Worm (Caenorhabditis elegans) whole organism, L2 larva: ENCODE data around the gene gpa-13.

Source experiments
- C34F6.9 ChIP-seq: fragments of 150-350 bp; optimal IDR thresholded peaks from 2 replicates; lab custom pipeline; 2014; ENCODE audit warnings: missing biosample characterization, missing genetic modification characterization
- F13H6.1 ChIP-seq: sonication (generic microtip); optimal IDR thresholded peaks from 2 replicates; lab custom pipeline; 2016; ENCODE audit warnings: missing genetic modification characterization, missing compliant biosample characterization
- R02D3.7 ChIP-seq: fragments of 150-350 bp; optimal IDR thresholded peaks from 2 replicates; lab custom pipeline; 2014; ENCODE audit warnings: missing biosample characterization, missing genetic modification characterization
- Y55F3AM.14 ChIP-seq: fragments of 200-800 bp; sonication (Bioruptor generic); optimal IDR thresholded peaks from 2 replicates; lab custom pipeline; 2018; ENCODE audit warnings: mild to moderate bottlenecking, missing genetic modification characterization, missing compliant biosample characterization
- ZK546.5 ChIP-seq: sonication (generic microtip); optimal IDR thresholded peaks from 2 replicates; lab custom pipeline; 2017; ENCODE audit warnings: missing biosample characterization, missing genetic modification characterization
- alr-1 ChIP-seq: fragments of 150-350 bp; optimal IDR thresholded peaks from 2 replicates; lab custom pipeline; 2014; ENCODE audit warnings: missing biosample characterization, missing genetic modification characterization
- ama-1 ChIP-seq: fragments of 150-350 bp; optimal IDR thresholded peaks from 2 replicates; lab custom pipeline; 2018; ENCODE audit warnings: inconsistent platforms
- ceh-16 ChIP-seq: fragments of 150-350 bp; optimal IDR thresholded peaks from 2 replicates; lab custom pipeline; 2014; ENCODE audit warnings: missing biosample characterization, missing genetic modification characterization
- ceh-82 ChIP-seq: fragments of 150-350 bp; optimal IDR thresholded peaks from 2 replicates; lab custom pipeline; 2014; ENCODE audit warnings: missing biosample characterization, missing genetic modification characterization
- crh-2 ChIP-seq: sonication (generic microtip); optimal IDR thresholded peaks from 2 replicates; lab custom pipeline; 2017; ENCODE audit warnings: missing biosample characterization, missing genetic modification characterization
- dmd-4 ChIP-seq: sonication (generic microtip); optimal IDR thresholded peaks from 2 replicates; lab custom pipeline; 2017; ENCODE audit warnings: missing biosample characterization, missing genetic modification characterization
- elt-1 ChIP-seq: fragments of 150-350 bp; optimal IDR thresholded peaks from 2 replicates; lab custom pipeline; 2014; ENCODE audit warnings: missing biosample characterization, missing genetic modification characterization
- fos-1 ChIP-seq: fragments of 150-350 bp; optimal IDR thresholded peaks from 2 replicates; lab custom pipeline; 2014; ENCODE audit warnings: missing biosample characterization, missing genetic modification characterization
- gmeb-1 ChIP-seq: fragments of 150-350 bp; optimal IDR thresholded peaks from 2 replicates; lab custom pipeline; 2014; ENCODE audit warnings: missing biosample characterization, missing genetic modification characterization
- lin-11 ChIP-seq: fragments of 150-350 bp; sonication (generic microtip); optimal IDR thresholded peaks from 2 replicates; lab custom pipeline; 2014; ENCODE audit warnings: missing biosample characterization, missing genetic modification characterization, inconsistent platforms, mixed read lengths
- lin-13 ChIP-seq: fragments of 150-350 bp; optimal IDR thresholded peaks from 2 replicates; lab custom pipeline; 2014; ENCODE audit warnings: missing biosample characterization, missing genetic modification reagents, missing genetic modification characterization
- lin-39 ChIP-seq: fragments of 150-350 bp; optimal IDR thresholded peaks from 2 replicates; lab custom pipeline; 2014; ENCODE audit warnings: missing biosample characterization, missing genetic modification reagents, missing genetic modification characterization
- lsy-2 ChIP-seq, 2 experiments: fragments of 150-350 bp in 1 of 2; sonication (generic microtip) in 1 of 2; optimal IDR thresholded peaks; 2 replicates each; lab custom pipeline; 2014 to 2017; ENCODE audit warnings: missing biosample characterization in 2 of 2, missing genetic modification characterization in 2 of 2
- mab-5 ChIP-seq: fragments of 150-350 bp; optimal IDR thresholded peaks from 2 replicates; lab custom pipeline; 2014; ENCODE audit warnings: missing biosample characterization, missing genetic modification characterization
- mbf-1 ChIP-seq: sonication (generic microtip); optimal IDR thresholded peaks from 2 replicates; lab custom pipeline; 2017; ENCODE audit warnings: missing biosample characterization, missing genetic modification characterization
- mdl-1 ChIP-seq, 2 experiments: fragments of 150-350 bp in 1 of 2; sonication (generic microtip) in 1 of 2; optimal IDR thresholded peaks; 2 replicates each; lab custom pipeline; 2017; ENCODE audit warnings: missing biosample characterization in 2 of 2, missing genetic modification characterization in 2 of 2
- nhr-11 ChIP-seq: fragments of 150-350 bp; optimal IDR thresholded peaks from 2 replicates; lab custom pipeline; 2014; ENCODE audit warnings: missing biosample characterization, missing genetic modification characterization
- nhr-12 ChIP-seq: fragments of 150-350 bp; optimal IDR thresholded peaks from 2 replicates; lab custom pipeline; 2014; ENCODE audit warnings: missing biosample characterization, missing genetic modification characterization
- nhr-129 ChIP-seq: fragments of 150-350 bp; optimal IDR thresholded peaks from 2 replicates; lab custom pipeline; 2014; ENCODE audit warnings: missing biosample characterization, missing genetic modification characterization
- nhr-237 ChIP-seq: fragments of 150-350 bp; optimal IDR thresholded peaks from 2 replicates; lab custom pipeline; 2014; ENCODE audit warnings: missing biosample characterization, missing genetic modification characterization
- nhr-25 ChIP-seq: fragments of 150-350 bp; sonication (generic microtip); optimal IDR thresholded peaks from 3 replicates; lab custom pipeline; 2014; ENCODE audit warnings: missing biosample characterization, missing genetic modification characterization
- nhr-6 ChIP-seq: fragments of 150-350 bp; optimal IDR thresholded peaks from 2 replicates; lab custom pipeline; 2014; ENCODE audit warnings: missing biosample characterization, missing genetic modification characterization
- peb-1 ChIP-seq: fragments of 150-350 bp; optimal IDR thresholded peaks from 2 replicates; lab custom pipeline; 2014; ENCODE audit warnings: missing biosample characterization, missing genetic modification characterization
- sem-4 ChIP-seq: fragments of 150-350 bp; optimal IDR thresholded peaks from 2 replicates; lab custom pipeline; 2014; ENCODE audit warnings: missing biosample characterization, missing genetic modification reagents, missing genetic modification characterization
- skn-1 ChIP-seq: sonication (generic microtip); optimal IDR thresholded peaks from 2 replicates; lab custom pipeline; 2017; ENCODE audit warnings: missing biosample characterization, missing genetic modification characterization
- sma-3 ChIP-seq: sonication (generic microtip); optimal IDR thresholded peaks from 2 replicates; lab custom pipeline; 2016; ENCODE audit warnings: missing genetic modification reagents, missing genetic modification characterization, missing compliant biosample characterization
- sma-9 ChIP-seq, 2 experiments: fragments of 150-350 bp in 1 of 2; sonication (generic microtip) in 1 of 2; optimal IDR thresholded peaks; 2 replicates each; lab custom pipeline; 2014 to 2016; ENCODE audit warnings: missing genetic modification characterization in 2 of 2, mild to moderate bottlenecking in 1 of 2, missing biosample characterization in 1 of 2, missing compliant biosample characterization in 1 of 2, missing genetic modification reagents in 1 of 2, moderate library complexity in 1 of 2
- unc-39 ChIP-seq: fragments of 150-350 bp; optimal IDR thresholded peaks from 2 replicates; lab custom pipeline; 2014; ENCODE audit warnings: missing biosample characterization, missing genetic modification characterization
- unc-55 ChIP-seq: fragments of 150-350 bp; sonication (generic microtip); optimal IDR thresholded peaks from 3 replicates; lab custom pipeline; 2014; ENCODE audit warnings: missing biosample characterization, missing genetic modification reagents, missing genetic modification characterization
- unc-62 ChIP-seq: fragments of 150-350 bp; optimal IDR thresholded peaks from 2 replicates; lab custom pipeline; 2014; ENCODE audit warnings: missing biosample characterization, missing genetic modification reagents, missing genetic modification characterization
- zag-1 ChIP-seq: fragments of 150-350 bp; optimal IDR thresholded peaks from 2 replicates; lab custom pipeline; 2014; ENCODE audit warnings: missing biosample characterization, missing genetic modification characterization
- ztf-1 ChIP-seq: fragments of 200-800 bp; sonication (Bioruptor generic); conservative IDR thresholded peaks from 2 replicates; pipeline ENCODE4 v1.3.6; 2022; ENCODE audit warnings: missing genetic modification characterization, missing compliant biosample characterization
- ztf-4 ChIP-seq: fragments of 150-350 bp; optimal IDR thresholded peaks from 2 replicates; lab custom pipeline; 2014; ENCODE audit warnings: missing biosample characterization, missing genetic modification characterization

Gene gpa-13

ce11 chrV:12787026-12787425 is 32.3 kb upstream of the gpa-13 start, which contains the start of gene fkb-4:
Gene fkb-4 (minus strand): TSS chrV:12787126.
- TF ChIP-seq unc-39 (tag; lab: Kevin White, UChicago): no peak
- TF ChIP-seq, all 48 proteins: peak for 0

- no peak for TF ChIP-seq nhr-237 (tag; lab: Kevin White, UChicago)
- TF ChIP-seq ceh-16: no peak
- no peak for TF ChIP-seq unc-55
- TF ChIP-seq ztf-1: no peak
- TF ChIP-seq sma-3 (GFP tag; lab: Kevin White, UChicago): no peak
- TF ChIP-seq zag-1: no peak
- no peak for TF ChIP-seq nhr-6 (tag; lab: Kevin White, UChicago)
Observed at ce11 chrV:12786340-12786739, 31.6 kb upstream of the gpa-13 start.

ce11 chrV:12784861-12785260 is 30.1 kb upstream of the gpa-13 start, which contains the start of gene sre-20:
Gene sre-20 (minus strand): TSS chrV:12784961.
- TF ChIP-seq lsy-2 (tag; optimal IDR thresholded peaks at IDR 0.05; lab: Kevin White, UChicago) (no peak), sem-4 (tag; lab: Kevin White, UChicago) (no peak), F13H6.1 (tag; lab: Kevin White, UChicago) (no peak), unc-55 (no peak), alr-1 (tag; lab: Kevin White, UChicago) (no peak), zag-1 (no peak), ceh-16 (no peak), mbf-1 (no peak), nhr-237 (tag; lab: Kevin White, UChicago) (no peak), R02D3.7 (tag; lab: Kevin White, UChicago) (no peak), ztf-4 (tag; lab: Kevin White, UChicago) (no peak), unc-39 (tag; lab: Kevin White, UChicago) (no peak), ceh-82 (tag; lab: Kevin White, UChicago) (no peak), mab-5 (tag; lab: Kevin White, UChicago) (no peak), dmd-4 (tag; lab: Kevin White, UChicago) (no peak), nhr-6 (tag; lab: Kevin White, UChicago) (no peak)

ce11 chrV:12780248-12780647 is 25.5 kb upstream of the gpa-13 start:
- TF ChIP-seq F13H6.1 (tag; lab: Kevin White, UChicago) (peak; percentile 10), mbf-1 (no peak), sma-3 (GFP tag; lab: Kevin White, UChicago) (peak; percentile 49), lsy-2 (tag; optimal IDR thresholded peaks at IDR 0.05; lab: Kevin White, UChicago) (peak in 1 of 2 experiments; percentile 5), unc-55 (no peak), skn-1 (tag; lab: Kevin White, UChicago) (no peak), crh-2 (tag; lab: Kevin White, UChicago) (peak; percentile 18), mdl-1 (tag; optimal IDR thresholded peaks at IDR 0.05; lab: Kevin White, UChicago) (no peak), dmd-4 (tag; lab: Kevin White, UChicago) (no peak), sma-9 (GFP tag; optimal IDR thresholded peaks at IDR 0.05; lab: Kevin White, UChicago) (peak; percentile 53), sma-9 (tag; optimal IDR thresholded peaks at IDR 0.05; lab: Kevin White, UChicago) (no peak), nhr-6 (tag; lab: Kevin White, UChicago) (no peak), ceh-16 (no peak), elt-1 (tag; lab: Kevin White, UChicago) (no peak), alr-1 (tag; lab: Kevin White, UChicago) (no peak), peb-1 (tag; lab: Kevin White, UChicago) (no peak), lin-11 (tag; lab: Kevin White, UChicago) (no peak), unc-62 (GFP tag; lab: Kevin White, UChicago) (no peak), ceh-82 (tag; lab: Kevin White, UChicago) (no peak), lin-39 (no peak), gmeb-1 (peak; percentile 39), fos-1 (peak; percentile 45), sem-4 (tag; lab: Kevin White, UChicago) (no peak), mab-5 (tag; lab: Kevin White, UChicago) (no peak), nhr-129 (tag; lab: Kevin White, UChicago) (peak; percentile 70), lin-13 (peak; percentile 18), nhr-12 (tag; lab: Kevin White, UChicago) (no peak), C34F6.9 (tag; lab: Kevin White, UChicago) (peak; percentile 38)

- TF ChIP-seq Y55F3AM.14 (GFP tag; lab: Kevin White, UChicago) (no peak), nhr-25 (tag; lab: Kevin White, UChicago) (no peak), alr-1 (tag; lab: Kevin White, UChicago) (no peak), lin-11 (tag; lab: Kevin White, UChicago) (no peak), nhr-11 (tag; lab: Kevin White, UChicago) (no peak), sem-4 (tag; lab: Kevin White, UChicago) (no peak), ama-1 (no peak), ZK546.5 (tag; lab: Kevin White, UChicago) (no peak), unc-62 (GFP tag; lab: Kevin White, UChicago) (no peak)
Observed at ce11 chrV:12773852-12774251, 19.1 kb upstream of the gpa-13 start.
